Worm (Caenorhabditis elegans) whole organism, L2 larva: ENCODE data around the gene kcnl-3.

ENCODE experiments used
- C34F6.9 ChIP-seq: fragments of 150-350 bp; optimal IDR thresholded peaks from 2 replicates; lab custom pipeline; 2014; ENCODE audit warnings: missing biosample characterization, missing genetic modification characterization
- F13H6.1 ChIP-seq: sonication (generic microtip); optimal IDR thresholded peaks from 2 replicates; lab custom pipeline; 2016; ENCODE audit warnings: missing genetic modification characterization, missing compliant biosample characterization
- R02D3.7 ChIP-seq: fragments of 150-350 bp; optimal IDR thresholded peaks from 2 replicates; lab custom pipeline; 2014; ENCODE audit warnings: missing biosample characterization, missing genetic modification characterization
- Y55F3AM.14 ChIP-seq: fragments of 200-800 bp; sonication (Bioruptor generic); optimal IDR thresholded peaks from 2 replicates; lab custom pipeline; 2018; ENCODE audit warnings: mild to moderate bottlenecking, missing genetic modification characterization, missing compliant biosample characterization
- ZK546.5 ChIP-seq: sonication (generic microtip); optimal IDR thresholded peaks from 2 replicates; lab custom pipeline; 2017; ENCODE audit warnings: missing biosample characterization, missing genetic modification characterization
- alr-1 ChIP-seq: fragments of 150-350 bp; optimal IDR thresholded peaks from 2 replicates; lab custom pipeline; 2014; ENCODE audit warnings: missing biosample characterization, missing genetic modification characterization
- aly-2 ChIP-seq: fragments of 150-350 bp; optimal IDR thresholded peaks from 2 replicates; lab custom pipeline; 2014; ENCODE audit warnings: missing biosample characterization, missing genetic modification characterization
- ama-1 ChIP-seq: fragments of 150-350 bp; optimal IDR thresholded peaks from 2 replicates; lab custom pipeline; 2018; ENCODE audit warnings: inconsistent platforms
- blmp-1 ChIP-seq: sonication (generic microtip); optimal IDR thresholded peaks from 2 replicates; lab custom pipeline; 2017; ENCODE audit warnings: missing genetic modification characterization, mild to moderate bottlenecking, missing compliant biosample characterization, antibody characterized with exemption, moderate library complexity; ENCODE audit not compliant: insufficient read depth
- ceh-82 ChIP-seq: fragments of 150-350 bp; optimal IDR thresholded peaks from 2 replicates; lab custom pipeline; 2014; ENCODE audit warnings: missing biosample characterization, missing genetic modification characterization
- crh-2 ChIP-seq: sonication (generic microtip); optimal IDR thresholded peaks from 2 replicates; lab custom pipeline; 2017; ENCODE audit warnings: missing biosample characterization, missing genetic modification characterization
- dmd-4 ChIP-seq: sonication (generic microtip); optimal IDR thresholded peaks from 2 replicates; lab custom pipeline; 2017; ENCODE audit warnings: missing biosample characterization, missing genetic modification characterization
- egl-27 ChIP-seq: sonication (generic microtip); optimal IDR thresholded peaks from 3 replicates; lab custom pipeline; 2017; ENCODE audit warnings: missing biosample characterization, missing genetic modification reagents, missing genetic modification characterization
- elt-3 ChIP-seq: sonication (generic microtip); optimal IDR thresholded peaks from 2 replicates; lab custom pipeline; 2017; ENCODE audit warnings: missing biosample characterization, missing genetic modification characterization
- fos-1 ChIP-seq: fragments of 150-350 bp; optimal IDR thresholded peaks from 2 replicates; lab custom pipeline; 2014; ENCODE audit warnings: missing biosample characterization, missing genetic modification characterization
- gmeb-1 ChIP-seq: fragments of 150-350 bp; optimal IDR thresholded peaks from 2 replicates; lab custom pipeline; 2014; ENCODE audit warnings: missing biosample characterization, missing genetic modification characterization
- lin-11 ChIP-seq: fragments of 150-350 bp; sonication (generic microtip); optimal IDR thresholded peaks from 2 replicates; lab custom pipeline; 2014; ENCODE audit warnings: missing biosample characterization, missing genetic modification characterization, inconsistent platforms, mixed read lengths
- lin-39 ChIP-seq: fragments of 150-350 bp; optimal IDR thresholded peaks from 2 replicates; lab custom pipeline; 2014; ENCODE audit warnings: missing biosample characterization, missing genetic modification reagents, missing genetic modification characterization
- lsy-2 ChIP-seq, 2 experiments: fragments of 150-350 bp in 1 of 2; sonication (generic microtip) in 1 of 2; optimal IDR thresholded peaks; 2 replicates each; lab custom pipeline; 2014 to 2017; ENCODE audit warnings: missing biosample characterization in 2 of 2, missing genetic modification characterization in 2 of 2
- mab-5 ChIP-seq: fragments of 150-350 bp; optimal IDR thresholded peaks from 2 replicates; lab custom pipeline; 2014; ENCODE audit warnings: missing biosample characterization, missing genetic modification characterization
- mbf-1 ChIP-seq: sonication (generic microtip); optimal IDR thresholded peaks from 2 replicates; lab custom pipeline; 2017; ENCODE audit warnings: missing biosample characterization, missing genetic modification characterization
- mdl-1 ChIP-seq, 2 experiments: fragments of 150-350 bp in 1 of 2; sonication (generic microtip) in 1 of 2; optimal IDR thresholded peaks; 2 replicates each; lab custom pipeline; 2017; ENCODE audit warnings: missing biosample characterization in 2 of 2, missing genetic modification characterization in 2 of 2
- nhr-10 ChIP-seq: sonication (generic microtip); optimal IDR thresholded peaks from 2 replicates; lab custom pipeline; 2017; ENCODE audit warnings: missing biosample characterization, missing genetic modification characterization
- nhr-11 ChIP-seq: fragments of 150-350 bp; optimal IDR thresholded peaks from 2 replicates; lab custom pipeline; 2014; ENCODE audit warnings: missing biosample characterization, missing genetic modification characterization
- nhr-129 ChIP-seq: fragments of 150-350 bp; optimal IDR thresholded peaks from 2 replicates; lab custom pipeline; 2014; ENCODE audit warnings: missing biosample characterization, missing genetic modification characterization
- nhr-21 ChIP-seq: fragments of 150-350 bp; optimal IDR thresholded peaks from 2 replicates; lab custom pipeline; 2014; ENCODE audit warnings: missing biosample characterization, missing genetic modification characterization
- nhr-23 ChIP-seq: fragments of 150-350 bp; optimal IDR thresholded peaks from 2 replicates; lab custom pipeline; 2014; ENCODE audit warnings: missing biosample characterization, missing genetic modification reagents, missing genetic modification characterization
- nhr-237 ChIP-seq: fragments of 150-350 bp; optimal IDR thresholded peaks from 2 replicates; lab custom pipeline; 2014; ENCODE audit warnings: missing biosample characterization, missing genetic modification characterization
- nhr-25 ChIP-seq: fragments of 150-350 bp; sonication (generic microtip); optimal IDR thresholded peaks from 3 replicates; lab custom pipeline; 2014; ENCODE audit warnings: missing biosample characterization, missing genetic modification characterization
- nhr-6 ChIP-seq: fragments of 150-350 bp; optimal IDR thresholded peaks from 2 replicates; lab custom pipeline; 2014; ENCODE audit warnings: missing biosample characterization, missing genetic modification characterization
- nhr-77 ChIP-seq: fragments of 150-350 bp; optimal IDR thresholded peaks from 2 replicates; lab custom pipeline; 2014; ENCODE audit warnings: missing biosample characterization, missing genetic modification characterization
- sem-4 ChIP-seq: fragments of 150-350 bp; optimal IDR thresholded peaks from 2 replicates; lab custom pipeline; 2014; ENCODE audit warnings: missing biosample characterization, missing genetic modification reagents, missing genetic modification characterization
- skn-1 ChIP-seq: sonication (generic microtip); optimal IDR thresholded peaks from 2 replicates; lab custom pipeline; 2017; ENCODE audit warnings: missing biosample characterization, missing genetic modification characterization
- sma-3 ChIP-seq: sonication (generic microtip); optimal IDR thresholded peaks from 2 replicates; lab custom pipeline; 2016; ENCODE audit warnings: missing genetic modification reagents, missing genetic modification characterization, missing compliant biosample characterization
- sma-9 ChIP-seq, 2 experiments: fragments of 150-350 bp in 1 of 2; sonication (generic microtip) in 1 of 2; optimal IDR thresholded peaks; 2 replicates each; lab custom pipeline; 2014 to 2016; ENCODE audit warnings: missing genetic modification characterization in 2 of 2, mild to moderate bottlenecking in 1 of 2, missing biosample characterization in 1 of 2, missing compliant biosample characterization in 1 of 2, missing genetic modification reagents in 1 of 2, moderate library complexity in 1 of 2
- snpc-4 ChIP-seq: fragments of 150-350 bp; optimal IDR thresholded peaks from 2 replicates; lab custom pipeline; 2014; ENCODE audit warnings: missing biosample characterization, missing genetic modification characterization
- unc-39 ChIP-seq: fragments of 150-350 bp; optimal IDR thresholded peaks from 2 replicates; lab custom pipeline; 2014; ENCODE audit warnings: missing biosample characterization, missing genetic modification characterization
- unc-55 ChIP-seq: fragments of 150-350 bp; sonication (generic microtip); optimal IDR thresholded peaks from 3 replicates; lab custom pipeline; 2014; ENCODE audit warnings: missing biosample characterization, missing genetic modification reagents, missing genetic modification characterization
- unc-62 ChIP-seq: fragments of 150-350 bp; optimal IDR thresholded peaks from 2 replicates; lab custom pipeline; 2014; ENCODE audit warnings: missing biosample characterization, missing genetic modification reagents, missing genetic modification characterization
- ztf-1 ChIP-seq: fragments of 200-800 bp; sonication (Bioruptor generic); conservative IDR thresholded peaks from 2 replicates; pipeline ENCODE4 v1.3.6; 2022; ENCODE audit warnings: missing genetic modification characterization, missing compliant biosample characterization
- ztf-11 ChIP-seq: sonication (generic microtip); optimal IDR thresholded peaks from 2 replicates; lab custom pipeline; 2017; ENCODE audit warnings: missing biosample characterization, missing genetic modification characterization
- ztf-4 ChIP-seq: fragments of 150-350 bp; optimal IDR thresholded peaks from 2 replicates; lab custom pipeline; 2014; ENCODE audit warnings: missing biosample characterization, missing genetic modification characterization

The kcnl-3 gene

ce11 chrX:5386558-5386957 is at the start of gene kcnl-3:
Gene kcnl-3 (plus strand): TSS chrX:5386858.
- no peak for TF ChIP-seq snpc-4
- TF ChIP-seq unc-62 (GFP tag; lab: Kevin White, UChicago), result no peak
- no peak for TF ChIP-seq nhr-237 (tag; lab: Kevin White, UChicago)
- TF ChIP-seq Y55F3AM.14 (GFP tag; lab: Kevin White, UChicago), result no peak
- no peak for TF ChIP-seq elt-3 (tag; lab: Kevin White, UChicago)
- TF ChIP-seq mbf-1, result no peak
- no peak for TF ChIP-seq ztf-11 (tag; lab: Kevin White, UChicago)
- TF ChIP-seq nhr-11 (tag; lab: Kevin White, UChicago), result no peak
- TF ChIP-seq ztf-4 (tag; lab: Kevin White, UChicago), result no peak
- no peak for TF ChIP-seq ama-1
- TF ChIP-seq F13H6.1 (tag; lab: Kevin White, UChicago), result no peak
- TF ChIP-seq nhr-6 (tag; lab: Kevin White, UChicago), result no peak
- no peak for TF ChIP-seq egl-27
- no peak for TF ChIP-seq fos-1
- no peak for TF ChIP-seq R02D3.7 (tag; lab: Kevin White, UChicago)
- TF ChIP-seq, all 48 proteins: peak for 0

ce11 chrX:5337959-5338358 is 48.7 kb upstream of the kcnl-3 start, which contains the start of gene C26B9.3:
Gene C26B9.3 (plus strand): TSS chrX:5338301.
- TF ChIP-seq ceh-82 (tag; lab: Kevin White, UChicago), result no peak
- TF ChIP-seq nhr-21, result peak; percentile 24
- TF ChIP-seq gmeb-1 (tag; lab: Kevin White, UChicago), result no peak
- TF ChIP-seq blmp-1, result peak; percentile 87
- TF ChIP-seq fos-1, result peak; percentile 14

ce11 chrX:5339357-5339756 is 47.3 kb upstream of the kcnl-3 start:
- TF ChIP-seq sma-3, result peak; percentile 16
- TF ChIP-seq blmp-1, result peak; percentile 94
- peak; percentile 69 for TF ChIP-seq nhr-25 (tag; lab: Kevin White, UChicago)
- peak; percentile 15 for TF ChIP-seq egl-27
- peak; percentile 45 for TF ChIP-seq sma-9 (GFP tag; optimal IDR thresholded peaks at IDR 0.05; lab: Kevin White, UChicago)
- TF ChIP-seq sma-9 (tag; optimal IDR thresholded peaks at IDR 0.05; lab: Kevin White, UChicago), result no peak
- peak; percentile 9 for TF ChIP-seq unc-62 (GFP tag; lab: Kevin White, UChicago)
- TF ChIP-seq lin-39 (tag; lab: Kevin White, UChicago), result no peak
- peak; percentile 17 for TF ChIP-seq nhr-21
- TF ChIP-seq aly-2 (tag; lab: Kevin White, UChicago), result no peak

- TF ChIP-seq sem-4 (tag; lab: Kevin White, UChicago) (no peak), crh-2 (tag; lab: Kevin White, UChicago) (no peak), C34F6.9 (tag; lab: Kevin White, UChicago) (no peak), sma-9 (GFP tag; optimal IDR thresholded peaks at IDR 0.05; lab: Kevin White, UChicago) (no peak), sma-9 (tag; optimal IDR thresholded peaks at IDR 0.05; lab: Kevin White, UChicago) (no peak), ztf-1 (GFP tag; lab: Robert Waterston, UW) (no peak), R02D3.7 (tag; lab: Kevin White, UChicago) (no peak), alr-1 (tag; lab: Kevin White, UChicago) (no peak), dmd-4 (tag; lab: Kevin White, UChicago) (no peak), mbf-1 (no peak), mab-5 (no peak), elt-3 (tag; lab: Kevin White, UChicago) (no peak), sma-3 (no peak), unc-39 (tag; lab: Kevin White, UChicago) (no peak), ztf-11 (tag; lab: Kevin White, UChicago) (no peak), nhr-129 (tag; lab: Kevin White, UChicago) (no peak), unc-55 (GFP tag; lab: Kevin White, UChicago) (no peak), lsy-2 (tag; optimal IDR thresholded peaks at IDR 0.05; lab: Kevin White, UChicago) (no peak), Y55F3AM.14 (GFP tag; lab: Kevin White, UChicago) (no peak), nhr-23 (no peak)
Observed at ce11 chrX:5339889-5340288, 46.8 kb upstream of the kcnl-3 start, which contains the start of gene C26B9.2. Gene C26B9.2 (plus strand): TSS chrX:5340189.

ce11 chrX:5342007-5342406 is 44.7 kb upstream of the kcnl-3 start, which contains the start of gene C26B9.7:
Gene C26B9.7 (plus strand): TSS chrX:5342307.
- TF ChIP-seq ztf-11 (tag; lab: Kevin White, UChicago) (no peak), nhr-10 (tag; lab: Kevin White, UChicago) (no peak), lsy-2 (tag; optimal IDR thresholded peaks at IDR 0.05; lab: Kevin White, UChicago) (no peak), unc-62 (GFP tag; lab: Kevin White, UChicago) (no peak), sem-4 (tag; lab: Kevin White, UChicago) (no peak), nhr-77 (tag; lab: Kevin White, UChicago) (no peak), lin-11 (no peak), ama-1 (no peak), fos-1 (no peak), ZK546.5 (no peak), unc-55 (GFP tag; lab: Kevin White, UChicago) (no peak), crh-2 (tag; lab: Kevin White, UChicago) (no peak), mdl-1 (tag; optimal IDR thresholded peaks at IDR 0.05; lab: Kevin White, UChicago) (no peak), dmd-4 (tag; lab: Kevin White, UChicago) (no peak), nhr-25 (tag; lab: Kevin White, UChicago) (no peak), nhr-237 (tag; lab: Kevin White, UChicago) (no peak), ztf-1 (GFP tag; lab: Robert Waterston, UW) (no peak), gmeb-1 (tag; lab: Kevin White, UChicago) (no peak), skn-1 (tag; lab: Kevin White, UChicago) (no peak)
